Fruit fly (Drosophila melanogaster) whole organism, wandering third instar larva: ENCODE results near the gene grn.

Experiments used
- CG9705 ChIP-seq: fragments of 200-800 bp; sonication (Bioruptor generic); optimal IDR thresholded peaks from 2 replicates; lab custom pipeline; 2018; ENCODE audit warnings: missing biosample characterization, mild to moderate bottlenecking, missing genetic modification characterization
- Rel ChIP-seq, 2 experiments: fragments of 200-800 bp; sonication (Bioruptor generic) in 1 of 2; optimal IDR thresholded peaks; 2 replicates in 1 of 2; 3 replicates in 1 of 2; lab custom pipeline; 2016 to 2019; ENCODE audit warnings: mild to moderate bottlenecking in 2 of 2, missing biosample characterization in 2 of 2, missing genetic modification characterization in 2 of 2, moderate library complexity in 1 of 2
- Sp1 ChIP-seq: fragments of 200-800 bp; sonication (Bioruptor generic); optimal IDR thresholded peaks from 3 replicates; lab custom pipeline; 2019; ENCODE audit warnings: missing biosample characterization, mild to moderate bottlenecking, missing genetic modification characterization, moderate library complexity
- brk ChIP-seq: fragments of 200-800 bp; sonication (Bioruptor generic); optimal IDR thresholded peaks from 2 replicates; lab custom pipeline; 2016; ENCODE audit warnings: missing biosample characterization, mild to moderate bottlenecking, missing genetic modification characterization
- usp ChIP-seq: fragments of >200 bp; optimal IDR thresholded peaks from 2 replicates; lab custom pipeline; 2017; ENCODE audit warnings: missing biosample characterization, missing genetic modification characterization

dm6 chr3R:8142113-8142512 lies 39.1 kb downstream of the grn start:
- TF ChIP-seq CG9705 (GFP tag; lab: Kevin White, UChicago) (no peak), usp (GFP tag; lab: Kevin White, UChicago) (no peak), Sp1 (GFP tag; lab: Kevin White, UChicago) (peak; percentile 73), Rel (GFP tag; optimal IDR thresholded peaks at IDR 0.05; lab: Kevin White, UChicago) (no peak), Rel (tag; optimal IDR thresholded peaks at IDR 0.05; lab: Kevin White, UChicago) (peak; percentile 5), brk (GFP tag; lab: Kevin White, UChicago) (peak; percentile 26)
